Worm (Caenorhabditis elegans) whole organism, early embryonic: ENCODE measurements around the gene F07H5.7.

Experiments
- B0310.2 ChIP-seq: sonication (generic microtip); optimal IDR thresholded peaks from 2 replicates; lab custom pipeline; 2016; ENCODE audit warnings: mild to moderate bottlenecking, missing genetic modification characterization, missing compliant biosample characterization
- F13C5.2 ChIP-seq: sonication (generic microtip); optimal IDR thresholded peaks from 2 replicates; lab custom pipeline; 2017; ENCODE audit warnings: mild to moderate bottlenecking, missing genetic modification characterization, inconsistent platforms, missing compliant biosample characterization
- ama-1 ChIP-seq: fragments of 150-350 bp; optimal IDR thresholded peaks from 2 replicates; lab custom pipeline; 2014
- flt-1 ChIP-seq: fragments of 200-800 bp; sonication (Bioruptor generic); IDR thresholded peaks from 2 replicates; pipeline ENCODE4 v1.3.6; 2022; ENCODE audit warnings: missing genetic modification characterization, missing compliant biosample characterization
- hmbx-1 ChIP-seq: sonication (generic microtip); optimal IDR thresholded peaks from 2 replicates; lab custom pipeline; 2016; ENCODE audit warnings: mild to moderate bottlenecking, missing genetic modification characterization, missing compliant biosample characterization
- hmg-4 ChIP-seq: fragments of 200-800 bp; sonication (Bioruptor generic); optimal IDR thresholded peaks from 2 replicates; lab custom pipeline; 2018; ENCODE audit warnings: mild to moderate bottlenecking, missing genetic modification characterization, missing compliant biosample characterization
- pes-1 ChIP-seq: fragments of 200-800 bp; sonication (Bioruptor generic); IDR thresholded peaks from 2 replicates; pipeline ENCODE4 v1.3.6; 2022; ENCODE audit warnings: missing genetic modification reagents, missing genetic modification characterization, missing compliant biosample characterization
- sea-1 ChIP-seq: fragments of 200-800 bp; sonication (Bioruptor generic); conservative IDR thresholded peaks from 2 replicates; pipeline ENCODE4 v1.3.6; 2022; ENCODE audit warnings: missing genetic modification characterization, missing compliant biosample characterization
- tbx-37 ChIP-seq: fragments of 200-800 bp; sonication (Bioruptor generic); conservative IDR thresholded peaks from 2 replicates; pipeline ENCODE4 v1.3.6; 2022; ENCODE audit warnings: missing genetic modification reagents, missing genetic modification characterization, missing compliant biosample characterization

- TF ChIP-seq B0310.2 (tag; lab: Kevin White, UChicago) (no peak), ama-1 (no peak), hmg-4 (GFP tag; lab: Kevin White, UChicago) (no peak), hmbx-1 (no peak), flt-1 (no peak), F13C5.2 (no peak), sea-1 (GFP tag; lab: Robert Waterston, UW) (no peak), tbx-37 (no peak), pes-1 (GFP tag; lab: Robert Waterston, UW) (no peak)
Measured at ce11 chrII:8784235-8784928, 9.6 kb downstream of the F07H5.7 start.
